Worm (Caenorhabditis elegans) whole organism, L3 larva: ENCODE measurements around the gene gar-3.

Experiments used
- ama-1 ChIP-seq: fragments of 150-350 bp; optimal IDR thresholded peaks from 2 replicates; lab custom pipeline; 2018
- fkh-10 ChIP-seq: sonication (generic microtip); optimal IDR thresholded peaks from 2 replicates; lab custom pipeline; 2017; ENCODE audit warnings: missing biosample characterization, missing genetic modification reagents, missing genetic modification characterization
- lin-15B ChIP-seq: fragments of 150-350 bp; optimal IDR thresholded peaks from 2 replicates; lab custom pipeline; 2014; ENCODE audit warnings: missing biosample characterization, missing genetic modification characterization
- lin-39 ChIP-seq: fragments of 150-350 bp; optimal IDR thresholded peaks from 2 replicates; lab custom pipeline; 2018; ENCODE audit warnings: missing biosample characterization, missing genetic modification reagents, missing genetic modification characterization
- nhr-11 ChIP-seq: fragments of 150-350 bp; optimal IDR thresholded peaks from 2 replicates; lab custom pipeline; 2014; ENCODE audit warnings: missing biosample characterization, missing genetic modification characterization
- pqm-1 ChIP-seq: fragments of 150-350 bp; optimal IDR thresholded peaks from 2 replicates; lab custom pipeline; 2017; ENCODE audit warnings: missing biosample characterization, missing genetic modification characterization, inconsistent platforms
- skn-1 ChIP-seq: fragments of 150-350 bp; optimal IDR thresholded peaks from 2 replicates; lab custom pipeline; 2014; ENCODE audit warnings: missing biosample characterization, missing genetic modification characterization
- tbx-2 ChIP-seq: sonication (generic microtip); optimal IDR thresholded peaks from 2 replicates; lab custom pipeline; 2016; ENCODE audit warnings: mild to moderate bottlenecking, missing genetic modification characterization, missing compliant biosample characterization
- unc-62 ChIP-seq: fragments of 150-350 bp; sonication (generic microtip); optimal IDR thresholded peaks from 4 replicates; lab custom pipeline; 2014; ENCODE audit warnings: missing biosample characterization, missing genetic modification reagents, missing genetic modification characterization
- ztf-11 ChIP-seq: fragments of 150-350 bp; optimal IDR thresholded peaks from 2 replicates; lab custom pipeline; 2014; ENCODE audit warnings: missing biosample characterization, missing genetic modification characterization

ce11 chrV:14540932-14541331, 38.6 kb downstream of the gar-3 start:
- TF ChIP-seq ztf-11, result no peak
- no peak for TF ChIP-seq tbx-2 (tag; lab: Kevin White, UChicago)
- no peak for TF ChIP-seq unc-62 (GFP tag; lab: Kevin White, UChicago)
- no peak for TF ChIP-seq lin-39 (tag; lab: Kevin White, UChicago)
- no peak for TF ChIP-seq skn-1
- TF ChIP-seq nhr-11 (tag; lab: Kevin White, UChicago), result no peak
- no peak for TF ChIP-seq pqm-1 (tag; lab: Kevin White, UChicago)
- TF ChIP-seq lin-15B (tag; lab: Kevin White, UChicago), result no peak
- TF ChIP-seq fkh-10 (GFP tag; lab: Kevin White, UChicago), result no peak
- no peak for TF ChIP-seq ama-1
